Worm (Caenorhabditis elegans): ENCODE results near the gene drp-1.

ce11 chrIV:5501414-5501813 lies 36.9 kb upstream of the drp-1 start:
- no peak for TF ChIP-seq him-1 (tag; optimal IDR thresholded peaks at IDR 0.05)
- no peak for TF ChIP-seq W03F9.2 (tag; optimal IDR thresholded peaks at IDR 0.05)
